Worm (Caenorhabditis elegans) whole organism, late embryonic: ENCODE measurements around the gene T16G12.9.

ENCODE experiments used
- C08G9.2 ChIP-seq: sonication (generic microtip); optimal IDR thresholded peaks from 2 replicates; lab custom pipeline; 2016; ENCODE audit warnings: mild to moderate bottlenecking, missing genetic modification characterization, moderate library complexity, missing compliant biosample characterization
- F13H6.1 ChIP-seq: sonication (generic microtip); optimal IDR thresholded peaks from 2 replicates; lab custom pipeline; 2016; ENCODE audit warnings: missing genetic modification characterization, missing compliant biosample characterization
- ama-1 ChIP-seq: fragments of 150-350 bp; optimal IDR thresholded peaks from 2 replicates; lab custom pipeline; 2014
- ceh-14 ChIP-seq: sonication (generic microtip); optimal IDR thresholded peaks from 2 replicates; lab custom pipeline; 2016; ENCODE audit warnings: missing genotype, missing genetic modification characterization, missing compliant biosample characterization
- ceh-9 ChIP-seq: sonication (generic microtip); optimal IDR thresholded peaks from 2 replicates; lab custom pipeline; 2016; ENCODE audit warnings: mild to moderate bottlenecking, missing genetic modification characterization, inconsistent platforms, missing compliant biosample characterization
- elt-4 ChIP-seq: sonication (generic microtip); optimal IDR thresholded peaks from 2 replicates; lab custom pipeline; 2016; ENCODE audit warnings: missing genetic modification characterization, missing compliant biosample characterization
- lim-6 ChIP-seq: sonication (generic microtip); optimal IDR thresholded peaks from 2 replicates; lab custom pipeline; 2016; ENCODE audit warnings: missing genetic modification characterization, missing compliant biosample characterization
- madf-2 ChIP-seq: sonication (generic microtip); optimal IDR thresholded peaks from 2 replicates; lab custom pipeline; 2017; ENCODE audit warnings: missing genetic modification characterization, missing compliant biosample characterization
- nhr-11 ChIP-seq: fragments of 150-350 bp; optimal IDR thresholded peaks from 2 replicates; lab custom pipeline; 2014; ENCODE audit warnings: missing biosample characterization, missing genetic modification characterization
- tbx-2 ChIP-seq: sonication (generic microtip); optimal IDR thresholded peaks from 2 replicates; lab custom pipeline; 2016; ENCODE audit warnings: missing genetic modification characterization, missing compliant biosample characterization

DNA sequence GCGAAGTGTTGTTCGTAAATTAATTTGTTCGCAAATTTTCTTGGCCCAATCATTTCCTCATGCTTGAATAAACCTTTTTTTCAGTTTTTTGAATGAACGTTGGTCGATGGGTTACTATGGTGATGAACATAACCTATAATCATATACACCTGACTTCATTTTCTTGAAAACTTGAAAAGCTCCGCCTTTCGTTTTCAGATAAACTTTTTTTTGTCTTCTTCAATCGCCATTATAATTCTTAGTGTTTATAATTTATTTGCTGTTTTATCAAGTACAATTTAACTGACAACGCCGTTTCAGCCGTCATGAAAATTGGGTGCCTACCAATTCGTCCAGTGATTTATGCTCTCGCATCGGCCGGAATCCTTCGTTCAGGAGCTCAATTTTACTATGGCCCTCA is 40.9 kb downstream of the T16G12.9 start, which contains the start of gene M04D8.7:
- TF ChIP-seq ceh-9 (tag; lab: Kevin White, UChicago) (no peak), tbx-2 (tag; lab: Kevin White, UChicago) (no peak), ama-1 (lab: Kevin White, UChicago) (no peak), F13H6.1 (no peak), elt-4 (tag; lab: Kevin White, UChicago) (no peak), C08G9.2 (tag; lab: Kevin White, UChicago) (no peak), nhr-11 (tag; lab: Kevin White, UChicago) (no peak), lim-6 (tag; lab: Kevin White, UChicago) (no peak), madf-2 (tag; lab: Kevin White, UChicago) (no peak), ceh-14 (tag; lab: Kevin White, UChicago) (no peak)
